Worm (Caenorhabditis elegans) whole organism, early embryonic: ENCODE results near the gene daf-1.

ENCODE experiments used
- aly-1 ChIP-seq: sonication (generic microtip); optimal IDR thresholded peaks from 2 replicates; lab custom pipeline; 2016; ENCODE audit warnings: missing genetic modification characterization, missing compliant biosample characterization
- ama-1 ChIP-seq: fragments of 150-350 bp; optimal IDR thresholded peaks from 2 replicates; lab custom pipeline; 2014
- pes-1 ChIP-seq: fragments of 200-800 bp; sonication (Bioruptor generic); IDR thresholded peaks from 2 replicates; pipeline ENCODE4 v1.3.6; 2022; ENCODE audit warnings: missing genetic modification reagents, missing genetic modification characterization, missing compliant biosample characterization

- TF ChIP-seq aly-1 (tag; lab: Kevin White, UChicago), result no peak
- no peak for TF ChIP-seq ama-1
- TF ChIP-seq pes-1 (GFP tag; lab: Robert Waterston, UW), result no peak
Measured at ce11 chrIV:183519-183918, 51.3 kb downstream of the daf-1 start.
